Worm (Caenorhabditis elegans) whole organism, L4/young adult: ENCODE measurements around the gene bris-1.

Source experiments
- W03F9.2 ChIP-seq: fragments of 150-350 bp; optimal IDR thresholded peaks from 2 replicates; lab custom pipeline; 2014; ENCODE audit warnings: missing biosample characterization, missing genetic modification characterization
- dao-5 ChIP-seq: sonication (generic microtip); optimal IDR thresholded peaks from 2 replicates; lab custom pipeline; 2016; ENCODE audit warnings: missing genotype, missing genetic modification characterization, moderate library complexity, missing compliant biosample characterization

- TF ChIP-seq W03F9.2 (tag; lab: Kevin White, UChicago) = no peak
- no peak for TF ChIP-seq dao-5 (tag; lab: Kevin White, UChicago)
These were observed 19.6 kb upstream of the bris-1 start for ce11 chrIV:3838687-3839086.
